Worm (Caenorhabditis elegans): ENCODE results near the gene C09B8.8.

ce11 chrX:6052744-6053143 lies 37.5 kb downstream of the C09B8.8 start, which contains the start of gene C45B2.6:
- TF ChIP-seq snpc-4 (tag; optimal IDR thresholded peaks at IDR 0.05) (no peak), nhr-76 (tag; optimal IDR thresholded peaks at IDR 0.05) (no peak), hlh-1 (tag; optimal IDR thresholded peaks at IDR 0.05) (no peak), ceh-39 (tag; optimal IDR thresholded peaks at IDR 0.05) (no peak), unc-62 (GFP tag; optimal IDR thresholded peaks at IDR 0.05) (no peak), ces-1 (GFP tag; optimal IDR thresholded peaks at IDR 0.05) (peak; percentile 10), nhr-28 (tag; optimal IDR thresholded peaks at IDR 0.05) (no peak), ztf-11 (tag; optimal IDR thresholded peaks at IDR 0.05) (no peak), sptf-1 (tag; optimal IDR thresholded peaks at IDR 0.05) (no peak), sem-2 (GFP tag; optimal IDR thresholded peaks at IDR 0.05) (no peak), nhr-12 (tag; optimal IDR thresholded peaks at IDR 0.05) (no peak), blmp-1 (tag; optimal IDR thresholded peaks at IDR 0.05) (no peak)

Measured in whole organism, mixed stage, embryonic.